Worm (Caenorhabditis elegans): Measurements from ENCODE around the gene srx-76.

Gene srx-76

ce11 chrV:11921689-11922517 is 30.3 kb downstream of the srx-76 start (continued):
- TF ChIP-seq eor-1 (tag; optimal IDR thresholded peaks at IDR 0.05) (no peak), nfya-1 (tag; optimal IDR thresholded peaks at IDR 0.05; ENCODE audit: insufficient read depth) (peak; percentile 39), ceh-9 (tag; optimal IDR thresholded peaks at IDR 0.05) (no peak), elt-2 (tag; optimal IDR thresholded peaks at IDR 0.05) (peak; percentile 59), ceh-16 (tag; optimal IDR thresholded peaks at IDR 0.05) (no peak)

- TF ChIP-seq egl-5 (tag; optimal IDR thresholded peaks at IDR 0.05) (no peak), R02D3.7 (tag; optimal IDR thresholded peaks at IDR 0.05) (no peak), pha-4 (tag; optimal IDR thresholded peaks at IDR 0.05) (no peak), skn-1 (tag; optimal IDR thresholded peaks at IDR 0.05) (no peak), nfya-1 (tag; optimal IDR thresholded peaks at IDR 0.05; ENCODE audit: insufficient read depth) (no peak), ceh-9 (tag; optimal IDR thresholded peaks at IDR 0.05) (no peak), nhr-11 (tag; optimal IDR thresholded peaks at IDR 0.05) (no peak), nhr-12 (tag; optimal IDR thresholded peaks at IDR 0.05) (no peak), jun-1 (tag; optimal IDR thresholded peaks at IDR 0.05) (no peak), aly-2 (tag; optimal IDR thresholded peaks at IDR 0.05) (no peak), nhr-25 (tag; optimal IDR thresholded peaks at IDR 0.05) (no peak), eor-1 (tag; optimal IDR thresholded peaks at IDR 0.05) (no peak), elt-2 (tag; optimal IDR thresholded peaks at IDR 0.05) (no peak), nhr-43 (tag; optimal IDR thresholded peaks at IDR 0.05; ENCODE audit: poor library complexity, severe bottlenecking) (no peak)
Measured at ce11 chrV:11927346-11927745, 35.7 kb downstream of the srx-76 start, which contains the start of gene osm-6. osm-6 (minus strand) TSS chrV:11927446.

- no peak for TF ChIP-seq fos-1 (tag; optimal IDR thresholded peaks at IDR 0.05)
- no peak for TF ChIP-seq snpc-4 (tag; optimal IDR thresholded peaks at IDR 0.05)
- no peak for TF ChIP-seq ceh-9 (tag; optimal IDR thresholded peaks at IDR 0.05)
- no peak for TF ChIP-seq mml-1 (tag; optimal IDR thresholded peaks at IDR 0.05)
- TF ChIP-seq unc-39 (tag; optimal IDR thresholded peaks at IDR 0.05): no peak
- no peak for TF ChIP-seq nfya-1 (tag; optimal IDR thresholded peaks at IDR 0.05; ENCODE audit: insufficient read depth)
- TF ChIP-seq hmg-11 (tag; optimal IDR thresholded peaks at IDR 0.05): no peak
- no peak for TF ChIP-seq fkh-2 (tag; optimal IDR thresholded peaks at IDR 0.05)
- TF ChIP-seq ceh-82 (tag; optimal IDR thresholded peaks at IDR 0.05): no peak
- TF ChIP-seq elt-2 (tag; optimal IDR thresholded peaks at IDR 0.05): no peak
Measured at ce11 chrV:11929046-11929590, 37.5 kb downstream of the srx-76 start, which contains the start of gene F58H1.2. F58H1.2 (plus strand) TSS chrV:11929096.

ce11 chrV:11933196-11934028 is 41.8 kb downstream of the srx-76 start, which contains the start of the genes aman-2 and F58H1.3:
aman-2 (minus strand) TSS chrV:11933246.
F58H1.3 (plus strand) TSS chrV:11933978.
- peak; percentile 21 for TF ChIP-seq elt-2 (tag; optimal IDR thresholded peaks at IDR 0.05)
- no peak for TF ChIP-seq skn-1 (tag; optimal IDR thresholded peaks at IDR 0.05)
- TF ChIP-seq elt-3 (tag; optimal IDR thresholded peaks at IDR 0.05): no peak
- TF ChIP-seq hmg-11 (tag; optimal IDR thresholded peaks at IDR 0.05): peak; percentile 36
- peak; percentile 55 for TF ChIP-seq lin-15B (tag; optimal IDR thresholded peaks at IDR 0.05)
- peak; percentile 57 for TF ChIP-seq nfya-1 (tag; optimal IDR thresholded peaks at IDR 0.05; ENCODE audit: insufficient read depth)
- TF ChIP-seq pha-4 (tag; optimal IDR thresholded peaks at IDR 0.05): peak; percentile 71

- TF ChIP-seq nfya-1 (tag; optimal IDR thresholded peaks at IDR 0.05; ENCODE audit: insufficient read depth) (no peak), nhr-28 (tag; optimal IDR thresholded peaks at IDR 0.05) (no peak), ceh-9 (tag; optimal IDR thresholded peaks at IDR 0.05) (no peak), nhr-67 (tag; optimal IDR thresholded peaks at IDR 0.05) (no peak), eor-1 (tag; optimal IDR thresholded peaks at IDR 0.05) (no peak), unc-62 (GFP tag; optimal IDR thresholded peaks at IDR 0.05) (no peak), snpc-4 (tag; optimal IDR thresholded peaks at IDR 0.05) (no peak), lin-15B (tag; optimal IDR thresholded peaks at IDR 0.05) (no peak), ama-1 (optimal IDR thresholded peaks at IDR 0.05) (no peak), nhr-237 (tag; optimal IDR thresholded peaks at IDR 0.05) (no peak), elt-2 (tag; optimal IDR thresholded peaks at IDR 0.05) (no peak), hmg-11 (tag; optimal IDR thresholded peaks at IDR 0.05) (no peak), ceh-82 (tag; optimal IDR thresholded peaks at IDR 0.05) (no peak), egl-5 (tag; optimal IDR thresholded peaks at IDR 0.05) (no peak)
Measured at ce11 chrV:11934848-11935247, 43.2 kb downstream of the srx-76 start, which contains the start of gene F58H1.8. F58H1.8 (plus strand) TSS chrV:11935148.

Data from whole organism, L3 larva.